Worm (Caenorhabditis elegans) whole organism, L1 larva: ENCODE data around the gene Y75B8A.32.

Experiments used
- dsc-1 ChIP-seq: sonication (generic microtip); optimal IDR thresholded peaks from 2 replicates; lab custom pipeline; 2016; ENCODE audit warnings: mild to moderate bottlenecking, missing genetic modification characterization, missing compliant biosample characterization
- elt-3 ChIP-seq, 6 experiments: fragments of 150-350 bp in 1 of 6; sonication (generic microtip); optimal IDR thresholded peaks; 2 replicates each; lab custom pipeline; 2017 to 2018; ENCODE audit warnings: missing biosample characterization in 6 of 6, missing genetic modification characterization in 6 of 6, inconsistent platforms in 1 of 6
- nhr-28 ChIP-seq: fragments of 150-350 bp; optimal IDR thresholded peaks from 2 replicates; lab custom pipeline; 2014; ENCODE audit warnings: missing biosample characterization, missing genetic modification characterization
- nhr-90 ChIP-seq: sonication (generic microtip); optimal IDR thresholded peaks from 2 replicates; lab custom pipeline; 2016; ENCODE audit warnings: mild to moderate bottlenecking, missing genetic modification characterization, missing compliant biosample characterization; ENCODE audit not compliant: poor library complexity
- rnt-1 ChIP-seq: sonication (generic microtip); optimal IDR thresholded peaks from 2 replicates; lab custom pipeline; 2016; ENCODE audit warnings: mild to moderate bottlenecking, missing genetic modification characterization, moderate library complexity, missing compliant biosample characterization
- sptf-1 ChIP-seq: fragments of 150-350 bp; optimal IDR thresholded peaks from 2 replicates; lab custom pipeline; 2014; ENCODE audit warnings: missing biosample characterization, missing genetic modification characterization
- tbx-2 ChIP-seq: sonication (generic microtip); optimal IDR thresholded peaks from 2 replicates; lab custom pipeline; 2016; ENCODE audit warnings: missing genetic modification characterization, missing compliant biosample characterization
- unc-130 ChIP-seq: fragments of 150-350 bp; optimal IDR thresholded peaks from 2 replicates; lab custom pipeline; 2017; ENCODE audit warnings: missing biosample characterization, missing genetic modification characterization, inconsistent platforms
- unc-30 ChIP-seq: sonication (generic microtip); optimal IDR thresholded peaks from 2 replicates; lab custom pipeline; 2017; ENCODE audit warnings: missing biosample characterization, missing genetic modification characterization
- ztf-11 ChIP-seq, 2 experiments: sonication (generic microtip); optimal IDR thresholded peaks; 2 replicates each; lab custom pipeline; 2016 to 2017; ENCODE audit warnings: missing genetic modification characterization in 2 of 2, missing biosample characterization in 1 of 2, missing compliant biosample characterization in 1 of 2

DNA sequence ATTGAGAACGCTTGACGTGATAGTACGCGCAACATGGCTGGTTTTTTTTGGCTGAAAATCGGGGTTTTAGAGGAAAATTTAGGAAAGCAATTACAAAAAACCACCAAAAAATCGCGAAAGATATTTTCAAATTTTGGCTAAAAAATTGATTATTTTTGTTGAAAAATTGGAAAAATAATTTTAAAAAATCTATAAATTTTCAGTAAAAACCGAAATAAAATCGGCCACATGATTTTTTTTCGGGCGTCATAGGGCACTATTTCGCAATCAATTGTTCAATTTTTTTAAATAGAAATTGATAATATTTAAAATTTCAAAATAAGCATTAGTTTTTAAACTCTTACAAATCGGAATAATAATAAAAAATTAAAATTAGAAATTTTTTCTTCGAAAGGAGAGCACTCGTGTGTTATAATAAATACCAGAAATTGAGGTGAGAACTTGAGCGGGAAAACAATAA is 15.5 kb upstream of the Y75B8A.32 start, which contains the start of gene glrx-5:
- TF ChIP-seq unc-130 (tag; lab: Kevin White, UChicago) (no peak), ztf-11 (tag; optimal IDR thresholded peaks at IDR 0.05; lab: Kevin White, UChicago) (no peak), rnt-1 (tag; lab: Kevin White, UChicago) (no peak), elt-3 (tag; optimal IDR thresholded peaks at IDR 0.05; lab: Kevin White, UChicago) (no peak), nhr-90 (tag; lab: Kevin White, UChicago) (no peak), dsc-1 (tag; lab: Kevin White, UChicago) (no peak), sptf-1 (tag; lab: Kevin White, UChicago) (no peak), tbx-2 (tag; lab: Kevin White, UChicago) (no peak), unc-30 (tag; lab: Kevin White, UChicago) (no peak), nhr-28 (tag; lab: Kevin White, UChicago) (no peak)
